Fruit fly (Drosophila melanogaster) whole organism: ENCODE measurements around the gene CG4570.

Experiments used
- pan ChIP-seq: fragments of >200 bp; optimal IDR thresholded peaks from 2 replicates; lab custom pipeline; 2017
- psq ChIP-seq: fragments of >200 bp; optimal IDR thresholded peaks from 2 replicates; lab custom pipeline; 2017

DNA sequence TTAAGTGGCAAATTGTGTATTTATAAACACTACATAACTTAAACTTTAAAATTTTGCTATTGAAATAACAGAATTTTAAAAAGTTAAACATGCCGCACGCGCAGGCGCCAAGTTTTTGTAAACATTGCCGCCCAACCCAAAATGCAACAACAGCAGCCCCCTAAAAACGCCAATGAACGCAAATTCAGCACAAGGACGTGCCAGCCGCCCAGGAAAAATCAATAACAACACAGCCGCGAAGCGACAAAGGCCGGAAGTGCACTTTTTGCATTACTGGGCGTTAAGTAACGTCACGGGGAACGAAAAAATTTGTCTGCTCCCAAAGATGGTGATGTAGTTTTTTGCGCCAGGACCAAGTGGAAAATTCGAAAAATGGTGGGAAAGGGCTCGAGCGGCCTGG is 16.2 kb downstream of the CG4570 start, which contains the start of gene CG4596:
- TF ChIP-seq pan (lab: Kevin White, UChicago) (no peak), psq (lab: Kevin White, UChicago) (no peak)
